Fruit fly (Drosophila melanogaster) Kc167 (cell line): ENCODE results near the gene Hip14.

Experiments used
- h ChIP-seq: fragments of >200 bp; optimal IDR thresholded peaks from 3 replicates; lab custom pipeline; 2018; ENCODE audit warnings: missing external identifiers
- insv ChIP-seq: fragments of >200 bp; optimal IDR thresholded peaks from 3 replicates; lab custom pipeline; 2018; ENCODE audit warnings: missing external identifiers
- psq ChIP-seq: fragments of >200 bp; optimal IDR thresholded peaks from 2 replicates; lab custom pipeline; 2017; ENCODE audit warnings: missing external identifiers
- ttk ChIP-seq: sonication (Bioruptor generic); optimal IDR thresholded peaks from 2 replicates; lab custom pipeline; 2017; ENCODE audit warnings: missing external identifiers

DNA sequence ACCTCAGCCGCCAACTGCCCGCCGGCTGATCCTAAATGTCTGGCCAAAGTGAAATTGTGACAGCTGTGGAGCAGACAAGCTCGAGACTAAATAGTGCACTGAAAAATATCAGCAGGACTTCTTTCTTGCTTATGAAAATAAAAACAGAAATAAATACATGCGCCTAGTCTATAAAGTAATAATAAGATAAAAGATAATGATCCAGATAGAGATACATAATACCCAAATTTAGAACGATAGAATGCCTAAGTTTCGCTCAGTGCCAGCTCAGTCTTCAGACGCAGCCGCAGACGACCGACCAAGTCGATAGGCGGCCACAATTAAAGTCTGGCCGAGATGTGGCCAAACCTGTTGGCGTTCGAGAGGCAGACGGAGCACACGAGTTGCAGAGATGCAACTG, 47.2 kb upstream of the Hip14 start:
- TF ChIP-seq insv (no peak), h (lab: Kevin White, UChicago) (no peak), ttk (lab: Kevin White, UChicago) (no peak), psq (lab: Kevin White, UChicago) (no peak)
